Worm (Caenorhabditis elegans): ENCODE measurements around the gene Y60C6A.1.
A peak's percentile ranks its signal among the peaks of the same experiment; 100 is the strongest.

The Y60C6A.1 gene

DNA sequence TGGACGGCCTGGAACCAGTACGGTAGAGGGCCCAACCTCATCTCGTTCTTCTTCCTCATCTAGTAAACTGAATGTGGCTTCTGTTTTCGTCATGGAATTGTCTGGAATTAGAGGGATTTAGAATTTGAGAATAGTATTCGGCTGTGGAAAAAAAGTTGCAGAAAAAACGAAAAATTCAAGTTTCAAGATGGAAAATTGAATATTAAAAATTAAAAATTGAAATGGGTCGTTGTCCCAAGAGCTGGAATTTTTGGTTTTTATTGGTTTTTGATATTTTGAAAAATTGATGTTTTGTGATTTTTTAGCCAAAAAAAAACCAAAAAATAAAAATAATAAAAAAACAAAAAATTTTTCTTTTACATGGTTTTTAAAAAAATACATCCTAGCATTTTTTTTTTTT, 22.4 kb downstream of the Y60C6A.1 start, which contains the start of gene R02F11.3:
Gene R02F11.3 (minus strand): TSS at position 101 of the 400 bp plus-strand sequence.
- TF ChIP-seq flt-1 (GFP tag; IDR thresholded peaks at IDR 0.05) (no peak), ref-1 (GFP tag; conservative IDR thresholded peaks at IDR 0.05) (no peak), med-1 (GFP tag; optimal IDR thresholded peaks at IDR 0.05; ENCODE audit: insufficient read depth) (no peak), cog-1 (tag; optimal IDR thresholded peaks at IDR 0.05) (no peak), ztf-23 (GFP tag; IDR thresholded peaks at IDR 0.05) (no peak), T22C8.4 (GFP tag; IDR thresholded peaks at IDR 0.05) (no peak), klf-2 (GFP tag; conservative IDR thresholded peaks at IDR 0.05) (no peak), tab-1 (GFP tag; IDR thresholded peaks at IDR 0.05) (no peak), ztf-29 (GFP tag; IDR thresholded peaks at IDR 0.05) (no peak)

DNA sequence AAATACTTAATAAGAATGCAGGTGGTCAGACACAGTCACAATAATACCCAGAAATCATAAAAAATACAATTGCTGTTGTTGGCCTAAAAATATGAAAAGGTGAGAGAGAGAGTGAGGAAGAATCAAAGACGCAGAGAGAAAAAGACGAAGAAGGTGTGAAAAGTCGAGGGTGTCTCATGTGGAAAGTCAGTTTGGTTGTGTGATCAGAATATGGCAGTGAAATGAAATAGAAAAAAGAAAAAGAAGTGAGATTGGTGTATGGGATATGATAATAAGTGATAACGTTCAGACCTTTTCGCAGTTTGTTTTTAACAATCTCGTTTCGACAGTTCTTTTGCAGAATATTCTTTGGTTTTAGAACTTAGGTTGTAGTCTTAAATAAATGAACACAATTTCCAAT, 23.4 kb downstream of the Y60C6A.1 start:
- no peak for TF ChIP-seq flt-1 (GFP tag; IDR thresholded peaks at IDR 0.05)
- no peak for TF ChIP-seq ztf-23 (GFP tag; IDR thresholded peaks at IDR 0.05)
- no peak for TF ChIP-seq cog-1 (tag; optimal IDR thresholded peaks at IDR 0.05)
- TF ChIP-seq tab-1 (GFP tag; IDR thresholded peaks at IDR 0.05) = no peak
- TF ChIP-seq ztf-29 (GFP tag; IDR thresholded peaks at IDR 0.05) = no peak
- no peak for TF ChIP-seq med-1 (GFP tag; optimal IDR thresholded peaks at IDR 0.05; ENCODE audit: insufficient read depth)
- TF ChIP-seq klf-2 (GFP tag; conservative IDR thresholded peaks at IDR 0.05) = no peak
- no peak for TF ChIP-seq T22C8.4 (GFP tag; IDR thresholded peaks at IDR 0.05)
- TF ChIP-seq ref-1 (GFP tag; conservative IDR thresholded peaks at IDR 0.05) = no peak

DNA sequence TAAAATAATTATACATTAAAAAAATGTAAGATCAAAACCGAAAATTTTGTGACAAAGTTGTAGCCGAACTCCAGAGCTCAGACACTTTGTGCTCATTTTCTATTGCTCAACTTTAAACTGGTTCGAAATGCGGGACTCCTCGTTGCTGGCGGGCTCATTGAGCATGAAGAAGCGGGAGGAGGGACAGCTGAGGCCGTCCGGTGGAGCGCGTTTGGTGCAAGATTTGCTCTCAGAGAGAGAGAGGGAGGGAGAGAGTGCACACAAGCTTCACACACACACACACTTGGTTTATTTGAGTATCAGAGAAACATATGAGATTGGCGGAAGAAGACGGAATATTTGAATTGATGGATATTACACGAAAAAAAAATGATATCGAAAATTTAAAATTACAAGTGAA, 27.2 kb downstream of the Y60C6A.1 start:
- TF ChIP-seq flt-1 (GFP tag; IDR thresholded peaks at IDR 0.05) = peak; percentile 46; the same call in 1 of the 2 replicates
- 0 out of 2 replicates have a peak, but pooled peaks have one; percentile 7 for TF ChIP-seq tab-1 (GFP tag; IDR thresholded peaks at IDR 0.05)
- TF ChIP-seq cog-1 (tag; optimal IDR thresholded peaks at IDR 0.05) = peak; percentile 58
- no peak for TF ChIP-seq ztf-23 (GFP tag; IDR thresholded peaks at IDR 0.05)

DNA sequence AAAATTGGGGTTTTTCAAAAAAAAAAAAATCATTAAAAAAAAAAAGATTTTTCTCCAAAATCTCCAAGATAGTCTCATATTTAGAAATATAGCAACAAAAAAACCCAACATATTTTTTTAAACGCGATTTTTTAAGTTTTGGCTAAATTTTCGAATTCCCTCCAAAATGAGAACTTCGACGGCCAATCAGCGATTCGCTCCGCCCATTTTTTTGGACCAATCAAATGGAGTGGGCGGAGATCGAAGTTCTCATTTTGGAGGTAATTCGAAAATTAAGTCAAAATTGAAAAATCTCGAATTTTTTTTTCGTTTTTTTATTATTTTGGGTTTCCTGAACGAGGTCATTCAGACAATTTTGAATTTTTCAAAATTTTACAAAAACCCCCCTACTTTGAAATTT, 30.4 kb downstream of the Y60C6A.1 start:
- TF ChIP-seq tab-1 (GFP tag; IDR thresholded peaks at IDR 0.05) (no peak), med-1 (GFP tag; optimal IDR thresholded peaks at IDR 0.05; ENCODE audit: insufficient read depth) (no peak), ztf-29 (GFP tag; IDR thresholded peaks at IDR 0.05) (no peak), klf-2 (GFP tag; conservative IDR thresholded peaks at IDR 0.05) (no peak), T22C8.4 (GFP tag; IDR thresholded peaks at IDR 0.05) (no peak), cog-1 (tag; optimal IDR thresholded peaks at IDR 0.05) (no peak), ztf-23 (GFP tag; IDR thresholded peaks at IDR 0.05) (no peak), ref-1 (GFP tag; conservative IDR thresholded peaks at IDR 0.05) (no peak)

DNA sequence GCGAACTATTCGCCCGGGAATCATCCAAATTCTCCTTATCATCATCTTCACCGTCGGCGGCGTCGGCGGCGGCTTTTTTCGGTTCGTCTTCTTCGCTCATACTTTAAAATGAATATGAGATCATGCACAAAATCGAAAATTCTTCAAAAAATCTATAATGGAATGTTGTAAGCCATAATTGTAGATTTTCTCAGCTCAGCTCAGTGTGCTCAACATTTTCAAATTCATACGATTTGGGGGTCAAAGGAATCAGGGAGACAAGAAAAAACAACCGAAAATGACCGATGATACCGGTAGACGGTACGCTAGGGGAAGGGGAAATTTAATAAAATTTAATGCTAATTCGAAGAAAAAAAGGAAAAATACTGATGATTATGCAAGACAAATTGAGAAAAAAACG, 35.1 kb downstream of the Y60C6A.1 start, which contains the start of gene ccep-97:
Gene ccep-97 (minus strand): TSS at position 101 of the 400 bp plus-strand sequence.
- TF ChIP-seq T22C8.4 (GFP tag; IDR thresholded peaks at IDR 0.05) = no peak
- no peak for TF ChIP-seq med-1 (GFP tag; optimal IDR thresholded peaks at IDR 0.05; ENCODE audit: insufficient read depth)
- TF ChIP-seq flt-1 (GFP tag; IDR thresholded peaks at IDR 0.05) = no peak

DNA sequence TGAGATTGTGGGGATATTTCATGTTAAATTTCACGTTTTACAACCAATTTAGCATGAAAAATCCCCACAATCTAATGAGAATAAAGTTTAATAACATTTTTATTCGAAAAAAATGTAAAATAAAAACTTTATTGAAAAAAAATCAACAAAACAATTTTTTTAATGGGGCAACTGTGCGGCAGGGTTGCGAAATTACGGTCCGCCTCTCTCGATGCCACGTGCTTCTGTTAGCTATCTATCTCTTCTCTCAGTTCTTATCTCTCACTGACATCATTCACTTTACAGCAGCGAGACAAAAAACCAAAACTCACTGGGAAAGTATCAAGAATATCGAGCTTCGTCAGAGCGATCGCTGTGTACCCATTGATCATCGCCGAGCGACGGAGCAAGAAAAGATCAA, 37.2 kb downstream of the Y60C6A.1 start:
- TF ChIP-seq tab-1 (GFP tag; IDR thresholded peaks at IDR 0.05) (no peak), cog-1 (tag; optimal IDR thresholded peaks at IDR 0.05) (no peak), med-1 (GFP tag; optimal IDR thresholded peaks at IDR 0.05; ENCODE audit: insufficient read depth) (no peak), ztf-29 (GFP tag; IDR thresholded peaks at IDR 0.05) (no peak), klf-2 (GFP tag; conservative IDR thresholded peaks at IDR 0.05) (no peak), T22C8.4 (GFP tag; IDR thresholded peaks at IDR 0.05) (no peak), flt-1 (GFP tag; IDR thresholded peaks at IDR 0.05) (no peak), ref-1 (GFP tag; conservative IDR thresholded peaks at IDR 0.05) (no peak), ztf-23 (GFP tag; IDR thresholded peaks at IDR 0.05) (no peak)

DNA sequence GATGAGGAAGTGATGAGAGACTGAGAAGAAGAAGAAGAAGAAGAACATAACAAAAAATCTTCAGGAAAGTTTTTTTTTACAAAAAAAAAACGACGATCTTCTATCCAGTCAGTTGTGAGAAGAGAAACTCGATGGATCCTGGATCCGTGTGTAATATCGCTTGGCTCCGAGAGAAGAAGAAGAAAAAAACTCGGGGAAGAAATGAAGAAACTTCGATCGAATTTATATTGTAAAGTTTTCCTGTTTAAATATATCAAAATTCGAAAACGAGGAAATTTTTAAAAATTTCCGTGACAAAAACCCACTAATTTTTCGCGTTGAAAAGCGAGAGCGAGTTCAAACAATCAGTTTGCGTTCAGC, 39.9 kb downstream of the Y60C6A.1 start, which contains the start of gene adss-1:
Gene adss-1 (minus strand): TSS at position 101 of the 360 bp plus-strand sequence.
- TF ChIP-seq cog-1 (tag; optimal IDR thresholded peaks at IDR 0.05) (no peak), tab-1 (GFP tag; IDR thresholded peaks at IDR 0.05) (no peak), ref-1 (GFP tag; conservative IDR thresholded peaks at IDR 0.05) (no peak), ztf-23 (GFP tag; IDR thresholded peaks at IDR 0.05) (no peak), T22C8.4 (GFP tag; IDR thresholded peaks at IDR 0.05) (no peak), flt-1 (GFP tag; IDR thresholded peaks at IDR 0.05) (no peak), ztf-29 (GFP tag; IDR thresholded peaks at IDR 0.05) (no peak), med-1 (GFP tag; optimal IDR thresholded peaks at IDR 0.05; ENCODE audit: insufficient read depth) (no peak), klf-2 (GFP tag; conservative IDR thresholded peaks at IDR 0.05) (no peak)

DNA sequence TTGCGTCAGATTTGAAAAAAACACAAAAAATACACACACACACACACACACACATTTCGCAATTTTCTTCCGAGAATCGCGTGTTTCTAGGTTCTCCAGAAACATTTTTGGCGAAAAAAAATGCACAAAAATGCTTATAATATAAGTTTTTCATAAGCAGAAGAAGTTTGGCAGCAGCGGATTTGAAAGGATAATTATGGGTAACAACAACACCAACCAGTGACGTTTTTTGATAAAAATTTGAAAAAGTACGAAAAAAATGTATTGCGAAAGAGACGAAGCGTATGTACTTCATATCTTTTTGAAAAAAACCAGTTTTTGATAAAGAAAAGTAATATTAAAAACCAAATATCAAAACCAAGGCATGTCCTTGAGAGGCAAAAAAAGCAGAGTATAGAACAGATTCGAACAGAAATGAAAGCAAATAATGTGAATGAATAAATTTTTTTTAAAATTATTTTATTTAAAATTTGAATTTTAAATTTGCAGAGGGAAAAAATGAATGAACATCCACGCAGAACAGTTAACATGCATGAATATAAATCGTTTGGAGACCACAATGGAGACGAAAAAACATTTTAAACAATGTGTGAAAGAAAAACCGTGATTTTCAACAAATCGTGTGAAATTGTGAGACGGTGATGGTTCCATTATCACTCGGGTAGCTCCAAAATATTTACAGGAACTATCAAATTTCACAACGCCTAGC, 40.4 kb downstream of the Y60C6A.1 start:
- TF ChIP-seq flt-1 (GFP tag; IDR thresholded peaks at IDR 0.05) (no peak), med-1 (GFP tag; optimal IDR thresholded peaks at IDR 0.05; ENCODE audit: insufficient read depth) (no peak), klf-2 (GFP tag; conservative IDR thresholded peaks at IDR 0.05) (no peak), T22C8.4 (GFP tag; IDR thresholded peaks at IDR 0.05) (no peak), cog-1 (tag; optimal IDR thresholded peaks at IDR 0.05) (no peak), ztf-23 (GFP tag; IDR thresholded peaks at IDR 0.05) (no peak), tab-1 (GFP tag; IDR thresholded peaks at IDR 0.05) (no peak), ztf-29 (GFP tag; IDR thresholded peaks at IDR 0.05) (no peak), ref-1 (GFP tag; conservative IDR thresholded peaks at IDR 0.05) (no peak)

DNA sequence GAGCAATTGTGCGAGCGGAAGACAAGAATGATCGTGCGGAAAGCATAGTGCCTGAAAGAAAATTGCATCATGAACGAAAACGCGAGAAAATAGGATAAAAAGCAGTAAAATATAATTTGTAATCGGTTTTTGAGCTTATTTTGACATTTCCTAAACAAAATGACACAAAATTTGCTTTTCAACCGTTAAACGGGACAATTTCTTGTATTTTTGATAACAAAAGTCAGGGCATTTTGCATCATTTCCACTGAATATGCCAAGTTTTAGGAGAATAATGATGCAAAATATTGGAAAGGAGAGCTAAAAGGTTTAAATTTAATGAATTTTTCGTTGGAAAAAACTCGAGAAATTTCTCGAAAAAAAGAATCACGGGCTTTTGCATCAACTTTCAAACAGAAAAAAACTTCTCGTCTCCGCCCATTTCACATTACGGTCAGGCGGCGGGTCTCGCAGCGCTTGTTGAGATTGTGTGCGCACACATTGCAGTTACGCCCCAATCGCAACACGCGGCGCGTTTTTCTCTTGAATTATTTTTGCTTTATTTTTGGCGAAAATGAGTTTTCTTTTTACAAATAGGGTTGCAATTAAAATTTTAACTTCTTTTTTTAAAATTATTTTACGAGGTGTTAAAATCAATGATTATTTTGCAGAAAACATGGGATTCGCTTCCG, 43.4 kb downstream of the Y60C6A.1 start, which contains the start of the genes hsp-6 and C37H5.5:
Gene hsp-6 (minus strand): TSS at position 51 of the 671 bp plus-strand sequence.
Gene C37H5.5 (plus strand): TSS at position 651 of the 671 bp plus-strand sequence.
- no peak for TF ChIP-seq ref-1 (GFP tag; conservative IDR thresholded peaks at IDR 0.05)
- no peak for TF ChIP-seq T22C8.4 (GFP tag; IDR thresholded peaks at IDR 0.05)
- peak; percentile 40 for TF ChIP-seq cog-1 (tag; optimal IDR thresholded peaks at IDR 0.05)
- peak; percentile 43; the same call in 1 of the 2 replicates for TF ChIP-seq ztf-23 (GFP tag; IDR thresholded peaks at IDR 0.05)
- TF ChIP-seq flt-1 (GFP tag; IDR thresholded peaks at IDR 0.05) = 0 out of 2 replicates have a peak, but pooled peaks have one; percentile 55
- TF ChIP-seq ztf-29 (GFP tag; IDR thresholded peaks at IDR 0.05) = no peak
